Worm (Caenorhabditis elegans): ENCODE measurements around the gene F38B6.2.

Gene F38B6.2

ce11 chrX:6736358-6736991 lies 38.1 kb downstream of the F38B6.2 start (continued):
- TF ChIP-seq egl-5 (tag; optimal IDR thresholded peaks at IDR 0.05) (no peak), tbx-2 (tag; optimal IDR thresholded peaks at IDR 0.05) (peak; percentile 62), ceh-82 (tag; optimal IDR thresholded peaks at IDR 0.05) (no peak), mdl-1 (tag; optimal IDR thresholded peaks at IDR 0.05) (peak; percentile 92), skn-1 (tag; optimal IDR thresholded peaks at IDR 0.05) (peak; percentile 16), nhr-25 (tag; optimal IDR thresholded peaks at IDR 0.05) (peak; percentile 97), fkh-10 (GFP tag; optimal IDR thresholded peaks at IDR 0.05) (peak; percentile 90), lsy-12 (tag; optimal IDR thresholded peaks at IDR 0.05) (no peak), lin-15B (tag; optimal IDR thresholded peaks at IDR 0.05) (no peak)

- TF ChIP-seq pqm-1 (tag; optimal IDR thresholded peaks at IDR 0.05) (peak; percentile 78), hmg-11 (tag; optimal IDR thresholded peaks at IDR 0.05) (peak; percentile 61), zag-1 (tag; optimal IDR thresholded peaks at IDR 0.05) (no peak), mml-1 (tag; optimal IDR thresholded peaks at IDR 0.05) (peak; percentile 94), nhr-28 (tag; optimal IDR thresholded peaks at IDR 0.05) (no peak), lin-39 (tag; optimal IDR thresholded peaks at IDR 0.05) (peak; percentile 44), nhr-76 (tag; optimal IDR thresholded peaks at IDR 0.05) (peak; percentile 2), sea-2 (GFP tag; optimal IDR thresholded peaks at IDR 0.05) (peak; percentile 66), elt-1 (tag; optimal IDR thresholded peaks at IDR 0.05) (peak; percentile 87), ztf-4 (tag; optimal IDR thresholded peaks at IDR 0.05) (peak; percentile 58), ceh-82 (tag; optimal IDR thresholded peaks at IDR 0.05) (peak; percentile 38), ZK546.5 (tag; optimal IDR thresholded peaks at IDR 0.05) (no peak), unc-62 (GFP tag; optimal IDR thresholded peaks at IDR 0.05) (peak; percentile 77), jun-1 (tag; optimal IDR thresholded peaks at IDR 0.05) (peak; percentile 84), lin-15B (tag; optimal IDR thresholded peaks at IDR 0.05) (no peak), egl-5 (tag; optimal IDR thresholded peaks at IDR 0.05) (peak; percentile 85), elt-2 (tag; optimal IDR thresholded peaks at IDR 0.05) (peak; percentile 92), ceh-9 (tag; optimal IDR thresholded peaks at IDR 0.05) (no peak), daf-12 (tag; optimal IDR thresholded peaks at IDR 0.05) (no peak), tbx-2 (tag; optimal IDR thresholded peaks at IDR 0.05) (peak; percentile 89), fkh-2 (tag; optimal IDR thresholded peaks at IDR 0.05) (no peak), nhr-12 (tag; optimal IDR thresholded peaks at IDR 0.05) (no peak), ceh-16 (tag; optimal IDR thresholded peaks at IDR 0.05) (no peak), nhr-11 (tag; optimal IDR thresholded peaks at IDR 0.05) (peak; percentile 55), nhr-25 (tag; optimal IDR thresholded peaks at IDR 0.05) (peak; percentile 94), nhr-77 (tag; optimal IDR thresholded peaks at IDR 0.05) (no peak), R02D3.7 (tag; optimal IDR thresholded peaks at IDR 0.05) (peak; percentile 68), nhr-67 (tag; optimal IDR thresholded peaks at IDR 0.05) (no peak), pha-4 (tag; optimal IDR thresholded peaks at IDR 0.05) (peak; percentile 97), nhr-43 (tag; optimal IDR thresholded peaks at IDR 0.05; ENCODE audit: poor library complexity, severe bottlenecking) (peak; percentile 98), fos-1 (tag; optimal IDR thresholded peaks at IDR 0.05) (peak; percentile 84), eor-1 (tag; optimal IDR thresholded peaks at IDR 0.05) (no peak), nfya-1 (tag; optimal IDR thresholded peaks at IDR 0.05; ENCODE audit: insufficient read depth) (peak; percentile 81), unc-39 (tag; optimal IDR thresholded peaks at IDR 0.05) (no peak), snpc-4 (tag; optimal IDR thresholded peaks at IDR 0.05) (peak; percentile 63), skn-1 (tag; optimal IDR thresholded peaks at IDR 0.05) (no peak), ceh-28 (tag; optimal IDR thresholded peaks at IDR 0.05) (peak; percentile 77), aly-2 (tag; optimal IDR thresholded peaks at IDR 0.05) (no peak), egl-27 (tag; optimal IDR thresholded peaks at IDR 0.05) (no peak), nhr-237 (tag; optimal IDR thresholded peaks at IDR 0.05) (no peak), lsy-12 (tag; optimal IDR thresholded peaks at IDR 0.05) (peak; percentile 53), elt-3 (tag; optimal IDR thresholded peaks at IDR 0.05) (peak; percentile 61 to 89 (median 78)), nhr-23 (tag; optimal IDR thresholded peaks at IDR 0.05) (peak; percentile 98), mdl-1 (tag; optimal IDR thresholded peaks at IDR 0.05) (peak; percentile 100), ama-1 (optimal IDR thresholded peaks at IDR 0.05) (no peak), ztf-11 (tag; optimal IDR thresholded peaks at IDR 0.05) (no peak), fkh-10 (GFP tag; optimal IDR thresholded peaks at IDR 0.05) (peak; percentile 55)
Measured at ce11 chrX:6737329-6738008, 39.1 kb downstream of the F38B6.2 start.

All from whole organism, L3 larva.